Worm (Caenorhabditis elegans) whole organism, L1 larva: Measurements from ENCODE around the gene irld-57.

ENCODE experiments used
- ceh-63 ChIP-seq: fragments of 200-800 bp; sonication (Bioruptor generic); optimal IDR thresholded peaks from 2 replicates; lab custom pipeline; 2018; ENCODE audit warnings: mild to moderate bottlenecking, missing genetic modification characterization, missing compliant biosample characterization
- efl-1 ChIP-seq, 4 experiments: fragments of 150-350 bp; optimal IDR thresholded peaks in 3 of 4; peaks in 1 of 4; 1 replicate in 1 of 4; 2 replicates in 3 of 4; lab custom pipeline; 2014; ENCODE audit warnings: missing biosample characterization in 2 of 4, missing genetic modification characterization in 2 of 4, missing genetic modification reagents in 2 of 4
- egl-27 ChIP-seq, 2 experiments: fragments of 150-350 bp in 1 of 2; sonication (generic microtip); optimal IDR thresholded peaks; 3 replicates each; lab custom pipeline; 2017 to 2018; ENCODE audit warnings: missing biosample characterization in 2 of 2, missing genetic modification characterization in 2 of 2, missing genetic modification reagents in 2 of 2
- elt-2 ChIP-seq: sonication (generic microtip); optimal IDR thresholded peaks from 2 replicates; lab custom pipeline; 2016; ENCODE audit warnings: missing genetic modification characterization, mild to moderate bottlenecking, inconsistent platforms, missing compliant biosample characterization, missing genetic modification reagents
- ets-5 ChIP-seq: fragments of 200-800 bp; sonication (Bioruptor generic); IDR thresholded peaks from 2 replicates; pipeline ENCODE4 v1.3.6; 2022; ENCODE audit warnings: missing genetic modification characterization, missing compliant biosample characterization
- fkh-8 ChIP-seq: sonication (generic microtip); optimal IDR thresholded peaks from 2 replicates; lab custom pipeline; 2016; ENCODE audit warnings: mild to moderate bottlenecking, missing genetic modification characterization, missing compliant biosample characterization
- grh-1 ChIP-seq: fragments of 200-800 bp; sonication (Bioruptor generic); IDR thresholded peaks from 2 replicates; pipeline ENCODE4 v1.3.6; 2022; ENCODE audit warnings: missing genetic modification reagents, missing genetic modification characterization, missing compliant biosample characterization
- lin-14 ChIP-seq: fragments of 200-800 bp; sonication (Bioruptor generic); optimal IDR thresholded peaks from 2 replicates; lab custom pipeline; 2018; ENCODE audit warnings: mild to moderate bottlenecking, missing genetic modification characterization, moderate library complexity, missing compliant biosample characterization
- lin-39 ChIP-seq: fragments of 150-350 bp; optimal IDR thresholded peaks from 2 replicates; lab custom pipeline; 2014; ENCODE audit warnings: missing biosample characterization, missing genetic modification reagents, missing genetic modification characterization
- mep-1 ChIP-seq: fragments of 150-350 bp; optimal IDR thresholded peaks from 2 replicates; lab custom pipeline; 2014; ENCODE audit warnings: missing biosample characterization, missing genetic modification characterization
- nhr-20 ChIP-seq: sonication (generic microtip); optimal IDR thresholded peaks from 2 replicates; lab custom pipeline; 2016; ENCODE audit warnings: mild to moderate bottlenecking, missing genetic modification characterization, missing compliant biosample characterization
- nhr-237 ChIP-seq: fragments of 150-350 bp; optimal IDR thresholded peaks from 2 replicates; lab custom pipeline; 2014; ENCODE audit warnings: missing biosample characterization, missing genetic modification characterization
- nhr-28 ChIP-seq: fragments of 150-350 bp; optimal IDR thresholded peaks from 2 replicates; lab custom pipeline; 2014; ENCODE audit warnings: missing biosample characterization, missing genetic modification characterization
- nhr-47 ChIP-seq: sonication (generic microtip); optimal IDR thresholded peaks from 2 replicates; lab custom pipeline; 2016; ENCODE audit warnings: mild to moderate bottlenecking, missing genetic modification characterization, moderate library complexity, missing compliant biosample characterization
- nhr-71 ChIP-seq: sonication (generic microtip); optimal IDR thresholded peaks from 2 replicates; lab custom pipeline; 2016; ENCODE audit warnings: mild to moderate bottlenecking, missing genetic modification characterization, moderate library complexity, missing compliant biosample characterization
- nhr-84 ChIP-seq: sonication (generic microtip); optimal IDR thresholded peaks from 2 replicates; lab custom pipeline; 2017; ENCODE audit warnings: missing biosample characterization, missing genetic modification characterization
- pag-3 ChIP-seq: sonication (generic microtip); optimal IDR thresholded peaks from 2 replicates; lab custom pipeline; 2017; ENCODE audit warnings: missing genetic modification characterization, mild to moderate bottlenecking, missing compliant biosample characterization, antibody characterized with exemption, borderline replicate concordance; ENCODE audit not compliant: insufficient read depth
- pqm-1 ChIP-seq: sonication (generic microtip); optimal IDR thresholded peaks from 3 replicates; lab custom pipeline; 2017; ENCODE audit warnings: missing biosample characterization, missing genetic modification characterization
- snu-23 ChIP-seq: sonication (generic microtip); optimal IDR thresholded peaks from 2 replicates; lab custom pipeline; 2016; ENCODE audit warnings: missing genetic modification characterization, missing compliant biosample characterization
- sup-37 ChIP-seq: fragments of 200-800 bp; sonication (Bioruptor generic); optimal IDR thresholded peaks from 2 replicates; lab custom pipeline; 2018; ENCODE audit warnings: mild to moderate bottlenecking, missing genetic modification characterization, missing compliant biosample characterization
- tlp-1 ChIP-seq: fragments of 150-350 bp; optimal IDR thresholded peaks from 2 replicates; lab custom pipeline; 2014; ENCODE audit warnings: missing biosample characterization, missing genetic modification characterization
- xbp-1 ChIP-seq: sonication (generic microtip); optimal IDR thresholded peaks from 2 replicates; lab custom pipeline; 2016; ENCODE audit warnings: missing genetic modification characterization, missing compliant biosample characterization
- zag-1 ChIP-seq: fragments of 150-350 bp; optimal IDR thresholded peaks from 2 replicates; lab custom pipeline; 2014; ENCODE audit warnings: missing biosample characterization, missing genetic modification characterization

The irld-57 gene

DNA sequence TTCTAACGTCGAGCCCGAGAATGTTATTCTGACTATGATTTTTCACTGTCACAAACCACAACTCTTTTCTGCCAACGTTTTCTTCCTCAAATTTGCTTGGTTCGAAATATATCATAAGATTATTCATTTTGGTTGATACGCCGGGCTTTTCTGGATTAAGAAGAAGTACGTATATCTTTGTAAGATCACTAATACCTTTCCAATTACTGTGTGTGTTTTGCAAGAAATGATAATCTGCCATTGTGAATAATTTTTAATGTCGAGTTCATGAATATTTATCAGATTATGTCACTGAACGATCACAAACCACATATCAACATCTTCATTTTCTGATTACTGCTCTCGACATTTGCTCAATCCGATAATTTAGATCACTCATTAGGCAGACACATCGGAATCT is 40.9 kb downstream of the irld-57 start, which contains the start of gene nhr-196 (continued):
- TF ChIP-seq fkh-8 (tag; lab: Kevin White, UChicago), result peak; percentile 66
- TF ChIP-seq ets-5 (GFP tag; lab: Robert Waterston, UW), result no peak
- TF ChIP-seq efl-1 (optimal IDR thresholded peaks at IDR 0.05; lab: Kevin White, UChicago), result no peak
- TF ChIP-seq efl-1 (GFP tag; optimal IDR thresholded peaks at IDR 0.05 in 1 of 2; lab: Kevin White, UChicago), result no peak

DNA sequence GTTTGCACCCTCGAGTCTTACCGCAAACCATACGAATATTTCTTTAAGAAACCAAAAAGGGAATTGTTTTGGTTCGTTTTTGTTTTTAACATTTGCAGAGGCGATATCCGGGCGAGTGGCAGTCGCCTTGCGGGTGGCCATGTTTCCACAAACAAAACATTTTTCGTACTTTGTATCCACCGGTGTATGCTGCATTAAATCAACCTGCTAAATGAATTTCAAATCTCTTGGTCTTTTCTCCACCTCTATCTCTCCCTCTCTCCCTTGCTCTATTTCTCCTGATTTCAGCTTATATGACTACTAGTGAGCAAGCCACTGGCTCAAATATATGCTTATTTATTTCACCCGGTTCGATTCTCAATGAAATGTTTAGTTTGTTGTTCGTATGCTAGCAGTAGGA is 49.3 kb downstream of the irld-57 start, which contains the start of gene nhr-52:
nhr-52 (plus strand) TSS at position 301 of the 400 bp plus-strand sequence.
- TF ChIP-seq snu-23 (GFP tag; lab: Kevin White, UChicago) (no peak), elt-2 (tag; lab: Kevin White, UChicago) (no peak), nhr-20 (tag; lab: Kevin White, UChicago) (no peak), lin-14 (no peak), pag-3 (tag; lab: Kevin White, UChicago) (no peak), nhr-28 (tag; lab: Kevin White, UChicago) (no peak), nhr-84 (no peak), ceh-63 (GFP tag; lab: Kevin White, UChicago) (no peak)

DNA sequence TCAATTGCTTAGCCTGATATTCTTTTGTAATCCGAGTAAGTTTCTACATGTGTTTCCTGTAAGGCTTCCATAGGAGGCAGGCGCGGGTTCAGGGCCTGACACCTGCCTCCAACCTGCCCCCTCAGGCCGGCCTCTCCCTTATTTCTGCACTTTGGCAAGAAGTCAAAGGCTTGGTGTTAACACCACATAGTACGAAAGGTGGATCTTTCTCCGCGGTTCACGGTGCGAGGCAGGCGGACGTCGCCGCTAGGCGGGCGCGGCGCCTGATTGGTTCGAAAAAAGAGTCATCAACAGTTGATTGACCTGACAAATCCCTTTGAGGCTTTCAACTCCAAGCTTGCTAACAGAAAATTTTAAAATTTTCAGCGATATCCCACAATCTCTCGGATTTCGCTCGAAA is 51.6 kb downstream of the irld-57 start:
- TF ChIP-seq ceh-63 (GFP tag; lab: Kevin White, UChicago) (no peak), zag-1 (tag; lab: Kevin White, UChicago) (no peak), fkh-8 (tag; lab: Kevin White, UChicago) (no peak), nhr-237 (tag; lab: Kevin White, UChicago) (no peak), nhr-71 (tag; lab: Kevin White, UChicago) (no peak), nhr-47 (tag; lab: Kevin White, UChicago) (no peak), egl-27 (tag; optimal IDR thresholded peaks at IDR 0.05; lab: Kevin White, UChicago) (no peak), sup-37 (no peak), tlp-1 (no peak), pqm-1 (tag; lab: Kevin White, UChicago) (no peak), xbp-1 (tag; lab: Kevin White, UChicago) (no peak), mep-1 (no peak), grh-1 (GFP tag; lab: Robert Waterston, UW) (no peak), lin-39 (tag; lab: Kevin White, UChicago) (no peak)
